Worm (Caenorhabditis elegans) whole organism, midembryonic: ENCODE measurements around the gene aqp-12.

Experiments used
- T22C8.4 ChIP-seq: fragments of 200-800 bp; sonication (Bioruptor generic); IDR thresholded peaks from 2 replicates; pipeline ENCODE4 v1.3.6; 2022; ENCODE audit warnings: missing genetic modification characterization, missing compliant biosample characterization
- flt-1 ChIP-seq: fragments of 200-800 bp; sonication (Bioruptor generic); IDR thresholded peaks from 2 replicates; pipeline ENCODE4 v1.3.6; 2022; ENCODE audit warnings: missing genetic modification characterization, missing compliant biosample characterization
- tab-1 ChIP-seq: fragments of 200-800 bp; sonication (Bioruptor generic); IDR thresholded peaks from 2 replicates; pipeline ENCODE4 v1.3.6; 2022; ENCODE audit warnings: missing genetic modification characterization, missing compliant biosample characterization
- ztf-29 ChIP-seq: fragments of 200-800 bp; sonication (Bioruptor generic); IDR thresholded peaks from 2 replicates; pipeline ENCODE4 v1.3.6; 2022; ENCODE audit warnings: missing genetic modification reagents, missing genetic modification characterization, missing compliant biosample characterization

DNA sequence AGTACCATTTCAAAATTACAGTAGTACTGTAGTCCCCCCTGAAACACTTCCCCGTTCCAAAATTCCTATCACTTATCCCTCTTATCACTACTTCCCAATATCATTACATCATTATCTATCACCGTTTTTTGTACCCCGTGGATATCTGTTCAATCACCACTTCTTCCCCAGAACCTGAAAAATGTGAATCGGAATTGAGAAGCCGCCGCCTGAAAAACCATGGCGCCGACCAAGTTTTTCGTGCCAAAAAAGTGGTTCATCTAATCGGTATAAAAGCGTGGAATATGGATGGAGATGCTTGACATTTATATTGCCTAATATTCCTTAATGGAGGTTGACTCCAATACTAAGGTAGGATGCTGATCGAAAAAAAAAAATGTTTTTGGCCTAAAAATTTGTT is 30.7 kb upstream of the aqp-12 start, which contains the start of gene rol-1:
- TF ChIP-seq T22C8.4 (GFP tag; lab: Robert Waterston, UW) (no peak), flt-1 (GFP tag; lab: Robert Waterston, UW) (no peak), ztf-29 (GFP tag; lab: Robert Waterston, UW) (no peak), tab-1 (GFP tag; lab: Robert Waterston, UW) (no peak)
